Fruit fly (Drosophila melanogaster) whole organism, embryonic: ENCODE results near the gene Elo68alpha.

Experiments used
- Asciz ChIP-seq: fragments of 200-800 bp; sonication (Bioruptor generic); optimal IDR thresholded peaks from 2 replicates; lab custom pipeline; 2017; ENCODE audit warnings: missing biosample characterization, mild to moderate bottlenecking, missing genetic modification characterization, missing genetic modification reagents
- Bdp1 ChIP-seq: fragments of 200-800 bp; sonication (Bioruptor generic); optimal IDR thresholded peaks from 3 replicates; lab custom pipeline; 2016; ENCODE audit warnings: missing biosample characterization, missing genetic modification characterization
- CG1024 ChIP-seq: fragments of 200-800 bp; sonication (Bioruptor generic); IDR thresholded peaks from 2 replicates; pipeline ENCODE4 v1.3.6; 2022; ENCODE audit warnings: missing biosample characterization, missing genetic modification characterization
- CG10366 ChIP-seq: fragments of 200-800 bp; sonication (Bioruptor generic); IDR thresholded peaks from 2 replicates; pipeline ENCODE4 v1.3.6; 2022; ENCODE audit warnings: missing biosample characterization, missing genetic modification characterization
- CG10979 ChIP-seq: fragments of 200-800 bp; sonication (Bioruptor generic); optimal IDR thresholded peaks from 2 replicates; lab custom pipeline; 2018; ENCODE audit warnings: missing biosample characterization, mild to moderate bottlenecking, missing genetic modification characterization, moderate library complexity
- CG11093 ChIP-seq: fragments of 200-800 bp; sonication (Bioruptor generic); IDR thresholded peaks from 3 replicates; pipeline ENCODE4 v1.3.6; 2022; ENCODE audit warnings: missing biosample characterization, missing genetic modification characterization
- CG11504 ChIP-seq: fragments of 200-800 bp; sonication (Bioruptor generic); optimal IDR thresholded peaks from 3 replicates; lab custom pipeline; 2019; ENCODE audit warnings: missing biosample characterization, mild to moderate bottlenecking, missing genetic modification characterization, moderate library complexity
- CG12071 ChIP-seq: fragments of 200-800 bp; sonication (Bioruptor generic); optimal IDR thresholded peaks from 3 replicates; lab custom pipeline; 2018; ENCODE audit warnings: missing biosample characterization, mild to moderate bottlenecking, missing genetic modification characterization
- CG12219 ChIP-seq: fragments of 200-800 bp; sonication (Bioruptor generic); optimal IDR thresholded peaks from 3 replicates; lab custom pipeline; 2018; ENCODE audit warnings: missing biosample characterization, mild to moderate bottlenecking, missing genetic modification characterization
- CG1233 ChIP-seq: fragments of 200-800 bp; sonication (Bioruptor generic); optimal IDR thresholded peaks from 4 replicates; lab custom pipeline; 2018; ENCODE audit warnings: missing biosample characterization, mild to moderate bottlenecking, missing genetic modification characterization
- CG12659 ChIP-seq: fragments of 200-800 bp; sonication (Bioruptor generic); optimal IDR thresholded peaks from 3 replicates; lab custom pipeline; 2017; ENCODE audit warnings: mild to moderate bottlenecking, missing biosample characterization, missing genetic modification reagents, missing genetic modification characterization
- CG12769 ChIP-seq: fragments of 200-800 bp; sonication (Bioruptor generic); optimal IDR thresholded peaks from 2 replicates; lab custom pipeline; 2019; ENCODE audit warnings: missing biosample characterization, mild to moderate bottlenecking, missing genetic modification characterization, moderate library complexity
- CG13296 ChIP-seq: fragments of 200-800 bp; sonication (Bioruptor generic); optimal IDR thresholded peaks from 3 replicates; lab custom pipeline; 2018; ENCODE audit warnings: missing biosample characterization, mild to moderate bottlenecking, missing genetic modification characterization
- CG14441 ChIP-seq: fragments of 200-800 bp; sonication (Bioruptor generic); IDR thresholded peaks from 2 replicates; pipeline ENCODE4 v1.3.6; 2022; ENCODE audit warnings: missing biosample characterization, missing genetic modification characterization
- CG15073 ChIP-seq: fragments of 200-800 bp; sonication (Bioruptor generic); optimal IDR thresholded peaks from 2 replicates; lab custom pipeline; 2016; ENCODE audit warnings: missing biosample characterization, missing genetic modification characterization
- CG15601 ChIP-seq: fragments of 200-800 bp; sonication (Bioruptor generic); optimal IDR thresholded peaks from 3 replicates; lab custom pipeline; 2019; ENCODE audit warnings: missing biosample characterization, mild to moderate bottlenecking, missing genetic modification characterization, moderate library complexity
- CG16779 ChIP-seq: fragments of 200-800 bp; sonication (Bioruptor generic); IDR thresholded peaks from 2 replicates; pipeline ENCODE4 v1.3.6; 2022; ENCODE audit warnings: missing biosample characterization, missing genetic modification characterization
- CG17802 ChIP-seq: fragments of 200-800 bp; sonication (Bioruptor generic); optimal IDR thresholded peaks from 2 replicates; lab custom pipeline; 2018; ENCODE audit warnings: missing biosample characterization, mild to moderate bottlenecking, missing genetic modification characterization, moderate library complexity
- CG4360 ChIP-seq: fragments of 200-800 bp; sonication (Bioruptor generic); IDR thresholded peaks from 2 replicates; pipeline ENCODE4 v1.3.6; 2022; ENCODE audit warnings: missing biosample characterization, missing genetic modification characterization
- CG6683 ChIP-seq: fragments of 200-800 bp; sonication (Bioruptor generic); optimal IDR thresholded peaks from 2 replicates; lab custom pipeline; 2017; ENCODE audit warnings: missing biosample characterization, mild to moderate bottlenecking, missing genetic modification characterization, missing genetic modification reagents
- CG8478 ChIP-seq: fragments of >200 bp; optimal IDR thresholded peaks from 2 replicates; lab custom pipeline; 2018
- CG8924 ChIP-seq: fragments of 200-800 bp; optimal IDR thresholded peaks from 3 replicates; lab custom pipeline; 2019; ENCODE audit warnings: missing biosample characterization, mild to moderate bottlenecking, missing genetic modification characterization, moderate library complexity
- CG9215 ChIP-seq: fragments of 200-800 bp; sonication (Bioruptor generic); IDR thresholded peaks from 2 replicates; pipeline ENCODE4 v1.3.6; 2022; ENCODE audit warnings: missing biosample characterization, missing genetic modification characterization
- D19A ChIP-seq: fragments of 200-800 bp; optimal IDR thresholded peaks from 3 replicates; lab custom pipeline; 2019; ENCODE audit warnings: missing biosample characterization, mild to moderate bottlenecking, missing genetic modification characterization, moderate library complexity
- D19B ChIP-seq: fragments of 200-800 bp; sonication (Bioruptor generic); optimal IDR thresholded peaks from 2 replicates; lab custom pipeline; 2017; ENCODE audit warnings: missing biosample characterization, mild to moderate bottlenecking, missing genetic modification characterization
- Dad ChIP-seq: fragments of 200-800 bp; sonication (Bioruptor generic); optimal IDR thresholded peaks from 3 replicates; lab custom pipeline; 2016; ENCODE audit warnings: missing biosample characterization, missing genetic modification characterization
- Hsf ChIP-seq: fragments of 200-800 bp; sonication (Bioruptor generic); optimal IDR thresholded peaks from 3 replicates; lab custom pipeline; 2016; ENCODE audit warnings: missing biosample characterization, missing genetic modification characterization
- Kr ChIP-seq: fragments of 200-800 bp; sonication (Bioruptor generic); optimal IDR thresholded peaks from 2 replicates; lab custom pipeline; 2017; ENCODE audit warnings: missing biosample characterization, mild to moderate bottlenecking, missing genetic modification characterization
- Nf-YA ChIP-seq: fragments of 200-800 bp; sonication (Bioruptor generic); IDR thresholded peaks from 2 replicates; pipeline ENCODE4 v1.3.6; 2022; ENCODE audit warnings: missing biosample characterization, missing genetic modification characterization
- Stat92E ChIP-seq, 3 experiments: fragments of >200 bp in 2 of 3; fragments of 200-800 bp in 1 of 3; sonication (Bioruptor generic) in 1 of 3; optimal IDR thresholded peaks; 2 replicates each; lab custom pipeline; 2017 to 2019; ENCODE audit warnings: missing biosample characterization in 3 of 3, missing genetic modification characterization in 3 of 3, mild to moderate bottlenecking in 1 of 3, moderate library complexity in 1 of 3
- Taf1 ChIP-seq: fragments of 200-800 bp; sonication (Bioruptor generic); IDR thresholded peaks from 2 replicates; pipeline ENCODE4 v1.3.6; 2022; ENCODE audit warnings: missing biosample characterization, missing genetic modification characterization
- Trl ChIP-seq, 3 experiments: fragments of >200 bp in 2 of 3; fragments of 200-800 bp in 1 of 3; sonication (Bioruptor generic) in 1 of 3; optimal IDR thresholded peaks; 2 replicates in 1 of 3; 3 replicates in 2 of 3; lab custom pipeline; 2016 to 2017; ENCODE audit warnings: missing biosample characterization in 1 of 3, missing genetic modification characterization in 1 of 3
- ab ChIP-seq: fragments of 200-800 bp; sonication (Bioruptor generic); optimal IDR thresholded peaks from 2 replicates; lab custom pipeline; 2016; ENCODE audit warnings: missing biosample characterization, missing genetic modification characterization
- bigmax ChIP-seq: fragments of 200-800 bp; sonication (Bioruptor generic); optimal IDR thresholded peaks from 2 replicates; lab custom pipeline; 2018; ENCODE audit warnings: missing biosample characterization, mild to moderate bottlenecking, missing genetic modification characterization
- cas ChIP-seq: fragments of 200-800 bp; sonication (Bioruptor generic); IDR thresholded peaks from 2 replicates; pipeline ENCODE4 v1.3.6; 2022; ENCODE audit warnings: missing biosample characterization, missing genetic modification characterization
- fd102C ChIP-seq: fragments of 200-800 bp; sonication (Bioruptor generic); optimal IDR thresholded peaks from 2 replicates; lab custom pipeline; 2018; ENCODE audit warnings: missing biosample characterization, mild to moderate bottlenecking, missing genetic modification characterization, moderate library complexity
- fd64A ChIP-seq: fragments of 200-800 bp; sonication (Bioruptor generic); optimal IDR thresholded peaks from 3 replicates; lab custom pipeline; 2018; ENCODE audit warnings: missing biosample characterization, mild to moderate bottlenecking, missing genetic modification characterization
- gro ChIP-seq: fragments of 200-800 bp; sonication (Bioruptor generic); optimal IDR thresholded peaks from 2 replicates; lab custom pipeline; 2016; ENCODE audit warnings: missing biosample characterization, missing genetic modification characterization
- insv ChIP-seq, 2 experiments: fragments of 200-800 bp; sonication (Bioruptor generic); optimal IDR thresholded peaks; 3 replicates each; lab custom pipeline; 2016 to 2018; ENCODE audit warnings: missing biosample characterization in 2 of 2, missing genetic modification characterization in 2 of 2
- lov ChIP-seq, 2 experiments: fragments of 200-800 bp in 1 of 2; fragments of >200 bp in 1 of 2; sonication (Bioruptor generic) in 1 of 2; IDR thresholded peaks in 1 of 2; optimal IDR thresholded peaks in 1 of 2; 2 replicates in 1 of 2; 3 replicates in 1 of 2; pipeline versions ENCODE4 v1.3.6 to Lab custom; 2017 to 2022; ENCODE audit warnings: missing biosample characterization in 1 of 2, missing genetic modification characterization in 1 of 2
- odd ChIP-seq: fragments of 200-800 bp; sonication (Bioruptor generic); optimal IDR thresholded peaks from 2 replicates; lab custom pipeline; 2017; ENCODE audit warnings: missing biosample characterization, mild to moderate bottlenecking, missing genetic modification characterization
- pho ChIP-seq: fragments of 200-800 bp; sonication (Bioruptor generic); optimal IDR thresholded peaks from 2 replicates; lab custom pipeline; 2016; ENCODE audit warnings: missing biosample characterization, missing genetic modification characterization
- pros ChIP-seq: fragments of 200-800 bp; sonication (Bioruptor generic); optimal IDR thresholded peaks from 3 replicates; lab custom pipeline; 2019; ENCODE audit warnings: missing biosample characterization, mild to moderate bottlenecking, missing genetic modification characterization, moderate library complexity
- salm ChIP-seq: fragments of 200-800 bp; sonication (Bioruptor generic); optimal IDR thresholded peaks from 2 replicates; lab custom pipeline; 2018; ENCODE audit warnings: missing biosample characterization, mild to moderate bottlenecking, missing genetic modification characterization
- tin ChIP-seq: fragments of 200-800 bp; sonication (Bioruptor generic); optimal IDR thresholded peaks from 3 replicates; lab custom pipeline; 2016; ENCODE audit warnings: missing biosample characterization, missing genetic modification characterization
- tll ChIP-seq, 2 experiments: fragments of 200-800 bp in 1 of 2; fragments of >200 bp in 1 of 2; sonication (Bioruptor generic) in 1 of 2; optimal IDR thresholded peaks; 2 replicates each; lab custom pipeline; 2017 to 2019; ENCODE audit warnings: missing biosample characterization in 2 of 2, missing genetic modification characterization in 2 of 2, mild to moderate bottlenecking in 1 of 2, moderate library complexity in 1 of 2
- vvl ChIP-seq: fragments of 200-800 bp; sonication (Bioruptor generic); IDR thresholded peaks from 2 replicates; pipeline ENCODE4 v1.3.6; 2022; ENCODE audit warnings: missing biosample characterization, missing genetic modification characterization
- wdn ChIP-seq: fragments of 200-800 bp; sonication (Bioruptor generic); IDR thresholded peaks from 2 replicates; pipeline ENCODE4 v1.3.6; 2022; ENCODE audit warnings: missing biosample characterization, missing genetic modification characterization
- z ChIP-seq: fragments of 200-800 bp; sonication (Bioruptor generic); IDR thresholded peaks from 3 replicates; pipeline ENCODE4 v1.3.6; 2022; ENCODE audit warnings: missing biosample characterization, missing genetic modification characterization

The Elo68alpha gene

DNA sequence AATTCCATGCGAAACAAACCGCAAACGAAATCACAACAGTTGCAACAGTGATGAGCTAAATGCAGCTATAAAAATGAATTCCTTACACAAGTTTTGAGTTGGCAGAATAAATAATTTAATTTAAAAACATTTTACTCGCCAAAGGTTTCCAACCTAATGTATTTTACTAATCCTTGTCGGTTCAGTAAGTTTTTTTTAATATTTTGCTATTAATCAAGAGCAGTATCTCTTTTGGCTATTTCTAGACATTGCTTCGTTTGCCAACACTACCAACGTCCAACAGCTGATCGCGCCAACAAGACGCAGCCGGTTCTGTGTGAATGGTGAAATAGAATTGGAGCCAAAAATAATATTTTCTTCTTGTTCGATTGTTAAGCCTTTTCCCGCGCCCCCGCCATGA is 38.1 kb downstream of the Elo68alpha start, which contains the start of the genes CG32075, CG45101 and SuUR (continued):
- no peak for TF ChIP-seq z
- TF ChIP-seq odd (GFP tag; lab: Kevin White, UChicago): peak; percentile 52
- TF ChIP-seq ab (GFP tag; lab: Kevin White, UChicago): peak; percentile 88
- peak; percentile 67 for TF ChIP-seq Taf1 (GFP tag; lab: Robert Waterston, UW)
- peak; percentile 24 for TF ChIP-seq salm (tag; lab: Kevin White, UChicago)
- no peak for TF ChIP-seq pros (GFP tag; lab: Kevin White, UChicago)
- peak; percentile 79 for TF ChIP-seq Bdp1 (GFP tag; lab: Kevin White, UChicago)
- peak; percentile 62 for TF ChIP-seq cas (GFP tag; lab: Robert Waterston, UW)
- TF ChIP-seq CG12659 (GFP tag; lab: Kevin White, UChicago): peak; percentile 94
- TF ChIP-seq CG11504: peak; percentile 85
- TF ChIP-seq CG4360 (GFP tag; lab: Robert Waterston, UW): peak; percentile 47; the same call in 1 of the 2 replicates
- TF ChIP-seq CG12219 (GFP tag; lab: Kevin White, UChicago): peak; percentile 57
- TF ChIP-seq Nf-YA: peak; percentile 69; the same call in 1 of the 2 replicates
- TF ChIP-seq fd64A: no peak
- TF ChIP-seq CG1024 (GFP tag; lab: Robert Waterston, UW): peak; percentile 79
- TF ChIP-seq bigmax (GFP tag; lab: Kevin White, UChicago): no peak
- peak in 1 of 2 experiments; percentile 69 for TF ChIP-seq insv (GFP tag; optimal IDR thresholded peaks at IDR 0.05; lab: Kevin White, UChicago)
- TF ChIP-seq Kr (GFP tag; lab: Kevin White, UChicago): no peak
- TF ChIP-seq gro (GFP tag; lab: Kevin White, UChicago): peak; percentile 77
- peak; percentile 82 for TF ChIP-seq CG9215
- TF ChIP-seq CG14441: peak; percentile 92
- TF ChIP-seq CG11093: peak; percentile 73; the same call in 2 of the 3 replicates
- peak; percentile 62 for TF ChIP-seq Asciz (GFP tag; lab: Kevin White, UChicago)
- TF ChIP-seq CG8924: peak; percentile 86
- peak; percentile 68 for TF ChIP-seq CG1233 (GFP tag; lab: Kevin White, UChicago)
- TF ChIP-seq CG17802 (tag; lab: Kevin White, UChicago): peak; percentile 66
- TF ChIP-seq tin: peak; percentile 90
- TF ChIP-seq CG8478 (lab: Kevin White, UChicago): no peak
- TF ChIP-seq D19A (tag; lab: Kevin White, UChicago): peak; percentile 68
- peak; percentile 39 for TF ChIP-seq CG6683 (GFP tag; lab: Kevin White, UChicago)
- peak; percentile 77 for TF ChIP-seq CG15601
- TF ChIP-seq Trl (optimal IDR thresholded peaks at IDR 0.05; lab: Kevin White, UChicago): no peak
- peak; percentile 93 for TF ChIP-seq Trl (GFP tag; optimal IDR thresholded peaks at IDR 0.05; lab: Kevin White, UChicago)
- peak; percentile 76 for TF ChIP-seq CG10979 (tag; lab: Kevin White, UChicago)
- TF ChIP-seq CG10366 (GFP tag; lab: Robert Waterston, UW): peak; percentile 89
- TF ChIP-seq Hsf: peak; percentile 94
- peak; percentile 72 for TF ChIP-seq D19B (GFP tag; lab: Kevin White, UChicago)
- TF ChIP-seq CG15073 (GFP tag; lab: Kevin White, UChicago): peak; percentile 57
- TF ChIP-seq vvl (GFP tag; lab: Robert Waterston, UW): peak; percentile 91
- TF ChIP-seq CG13296: peak; percentile 79
- TF ChIP-seq Stat92E (GFP tag; optimal IDR thresholded peaks at IDR 0.05; lab: Kevin White, UChicago): peak in 1 of 3 experiments; percentile 76
- peak; percentile 93 for TF ChIP-seq pho (GFP tag; lab: Kevin White, UChicago)
- TF ChIP-seq CG12071 (GFP tag; lab: Kevin White, UChicago): peak; percentile 15
- peak; percentile 62; the same call in 1 of the 2 replicates for TF ChIP-seq wdn (GFP tag; lab: Robert Waterston, UW)
- peak; percentile 88 for TF ChIP-seq Dad (GFP tag; lab: Kevin White, UChicago)
- TF ChIP-seq CG12769 (tag; lab: Kevin White, UChicago): peak; percentile 81
- TF ChIP-seq CG16779 (GFP tag; lab: Robert Waterston, UW): peak; percentile 54; the same call in 1 of the 2 replicates
- TF ChIP-seq tll (GFP tag; optimal IDR thresholded peaks at IDR 0.05; lab: Kevin White, UChicago): peak in 1 of 2 experiments; percentile 30
- TF ChIP-seq fd102C (GFP tag; lab: Kevin White, UChicago): peak; percentile 36
- no peak for TF ChIP-seq lov (optimal IDR thresholded peaks at IDR 0.05; lab: Kevin White, UChicago)
- 0 out of 3 replicates have a peak, but pooled peaks have one; percentile 58 for TF ChIP-seq lov (GFP tag; IDR thresholded peaks at IDR 0.05; lab: Robert Waterston, UW)
